Worm (Caenorhabditis elegans): ENCODE measurements around the gene F38B7.10.

- TF ChIP-seq zfp-3 (GFP tag; conservative IDR thresholded peaks at IDR 0.05) (no peak), nhr-10 (tag; optimal IDR thresholded peaks at IDR 0.05) (no peak), unc-39 (tag; optimal IDR thresholded peaks at IDR 0.05) (no peak), nhr-76 (tag; optimal IDR thresholded peaks at IDR 0.05) (no peak), dmd-9 (GFP tag; IDR thresholded peaks at IDR 0.05) (no peak), ceh-28 (tag; optimal IDR thresholded peaks at IDR 0.05) (no peak)
Measured at ce11 chrV:11529541-11529940, 15.8 kb upstream of the F38B7.10 start.
